Worm (Caenorhabditis elegans) whole organism, late embryonic: ENCODE data around the gene ZK512.7.

Source experiments
- F13H6.1 ChIP-seq: sonication (generic microtip); optimal IDR thresholded peaks from 2 replicates; lab custom pipeline; 2016; ENCODE audit warnings: missing genetic modification characterization, missing compliant biosample characterization
- T23F11.4 ChIP-seq: fragments of 200-800 bp; sonication (Bioruptor generic); optimal IDR thresholded peaks from 2 replicates; lab custom pipeline; 2018; ENCODE audit warnings: mild to moderate bottlenecking, missing genetic modification characterization, missing compliant biosample characterization
- ama-1 ChIP-seq: fragments of 150-350 bp; optimal IDR thresholded peaks from 2 replicates; lab custom pipeline; 2014
- ceh-6 ChIP-seq: fragments of 200-800 bp; sonication (Bioruptor generic); optimal IDR thresholded peaks from 2 replicates; lab custom pipeline; 2018; ENCODE audit warnings: mild to moderate bottlenecking, missing genetic modification characterization, missing compliant biosample characterization
- che-1 ChIP-seq: sonication (generic microtip); optimal IDR thresholded peaks from 2 replicates; lab custom pipeline; 2016; ENCODE audit warnings: mild to moderate bottlenecking, missing genetic modification characterization, missing compliant biosample characterization
- elt-2 ChIP-seq: sonication (generic microtip); optimal IDR thresholded peaks from 2 replicates; lab custom pipeline; 2016; ENCODE audit warnings: missing genetic modification reagents, missing genetic modification characterization, missing compliant biosample characterization
- nfya-1 ChIP-seq: sonication (generic microtip); optimal IDR thresholded peaks from 2 replicates; lab custom pipeline; 2017; ENCODE audit warnings: missing genetic modification characterization, mild to moderate bottlenecking, missing compliant biosample characterization, antibody characterized with exemption, moderate library complexity
- nhr-232 ChIP-seq: sonication (generic microtip); optimal IDR thresholded peaks from 2 replicates; lab custom pipeline; 2016; ENCODE audit warnings: missing genetic modification characterization, missing compliant biosample characterization
- pag-3 ChIP-seq: sonication (generic microtip); optimal IDR thresholded peaks from 2 replicates; lab custom pipeline; 2016; ENCODE audit warnings: missing compliant biosample characterization, missing genetic modification characterization, borderline replicate concordance
- pha-4 ChIP-seq: fragments of 150-350 bp; optimal IDR thresholded peaks from 2 replicates; lab custom pipeline; 2018; ENCODE audit warnings: missing biosample characterization, missing genetic modification reagents, missing genetic modification characterization
- sox-4 ChIP-seq: sonication (generic microtip); optimal IDR thresholded peaks from 2 replicates; lab custom pipeline; 2017; ENCODE audit warnings: mild to moderate bottlenecking, missing genetic modification characterization, inconsistent platforms, missing compliant biosample characterization
- syd-9 ChIP-seq: sonication (generic microtip); optimal IDR thresholded peaks from 2 replicates; lab custom pipeline; 2016; ENCODE audit warnings: mild to moderate bottlenecking, missing genetic modification characterization, moderate library complexity, missing compliant biosample characterization
- tbx-2 ChIP-seq: sonication (generic microtip); optimal IDR thresholded peaks from 2 replicates; lab custom pipeline; 2016; ENCODE audit warnings: missing genetic modification characterization, missing compliant biosample characterization
- ttx-3 ChIP-seq: sonication (generic microtip); optimal IDR thresholded peaks from 2 replicates; lab custom pipeline; 2016; ENCODE audit warnings: missing genetic modification reagents, missing genetic modification characterization, missing compliant biosample characterization

DNA sequence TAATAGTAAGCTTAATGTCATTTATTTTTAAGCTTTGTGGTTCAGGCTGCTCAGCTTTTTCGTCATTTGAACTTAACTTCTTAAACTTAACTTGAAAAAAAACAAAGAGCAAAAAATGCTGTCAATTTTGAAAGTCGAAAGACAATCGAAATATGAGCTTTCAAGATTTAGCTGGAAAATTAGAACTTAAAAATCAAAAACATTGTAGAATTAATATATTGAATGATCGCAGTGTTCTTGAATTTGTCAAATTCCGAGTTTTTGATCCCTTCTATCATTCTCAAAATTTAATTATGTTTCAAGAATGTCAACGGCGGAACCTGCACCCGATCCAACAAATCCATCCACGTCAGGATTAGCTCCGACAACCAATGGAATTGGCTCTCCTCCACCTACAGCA, 42.7 kb upstream of the ZK512.7 start, which contains the start of gene tax-4:
- TF ChIP-seq ttx-3 (tag; lab: Kevin White, UChicago) (no peak), nhr-232 (tag; lab: Kevin White, UChicago) (no peak), pag-3 (tag; lab: Kevin White, UChicago) (no peak), ceh-6 (GFP tag; lab: Kevin White, UChicago) (no peak), T23F11.4 (GFP tag; lab: Kevin White, UChicago) (no peak), elt-2 (tag; lab: Kevin White, UChicago) (no peak), syd-9 (tag; lab: Kevin White, UChicago) (no peak), tbx-2 (tag; lab: Kevin White, UChicago) (no peak), nfya-1 (tag; lab: Kevin White, UChicago) (no peak), ama-1 (lab: Kevin White, UChicago) (no peak), F13H6.1 (no peak), che-1 (no peak), pha-4 (no peak), sox-4 (tag; lab: Kevin White, UChicago) (no peak)
